Worm (Caenorhabditis elegans) whole organism, mixed stage, embryonic: ENCODE results near the gene gst-3.

Source experiments
- M03D4.4 ChIP-seq: sonication (generic microtip); optimal IDR thresholded peaks from 2 replicates; lab custom pipeline; 2017; ENCODE audit warnings: mild to moderate bottlenecking, missing genetic modification characterization, missing compliant biosample characterization
- blmp-1 ChIP-seq: fragments of 150-350 bp; optimal IDR thresholded peaks from 2 replicates; lab custom pipeline; 2014; ENCODE audit warnings: missing biosample characterization, missing genetic modification characterization
- ceh-43 ChIP-seq: fragments of 200-800 bp; sonication (Bioruptor generic); optimal IDR thresholded peaks from 2 replicates; lab custom pipeline; 2018; ENCODE audit warnings: mild to moderate bottlenecking, missing genetic modification characterization, moderate library complexity, missing compliant biosample characterization
- ceh-83 ChIP-seq: fragments of 200-800 bp; sonication (Bioruptor generic); optimal IDR thresholded peaks from 2 replicates; lab custom pipeline; 2018; ENCODE audit warnings: mild to moderate bottlenecking, missing genetic modification characterization, missing compliant biosample characterization
- ces-1 ChIP-seq: fragments of 150-350 bp; optimal IDR thresholded peaks from 2 replicates; lab custom pipeline; 2014; ENCODE audit warnings: missing biosample characterization, missing genetic modification reagents, missing genetic modification characterization
- cnd-1 ChIP-seq: fragments of 200-800 bp; sonication (Bioruptor generic); optimal IDR thresholded peaks from 2 replicates; lab custom pipeline; 2018; ENCODE audit warnings: mild to moderate bottlenecking, missing genetic modification characterization, missing compliant biosample characterization
- drap-1 ChIP-seq: fragments of 200-800 bp; sonication (Bioruptor generic); optimal IDR thresholded peaks from 3 replicates; lab custom pipeline; 2018; ENCODE audit warnings: mild to moderate bottlenecking, missing genetic modification characterization, missing compliant biosample characterization
- elt-1 ChIP-seq: sonication (generic microtip); optimal IDR thresholded peaks from 2 replicates; lab custom pipeline; 2017; ENCODE audit warnings: missing genetic modification characterization, mild to moderate bottlenecking, missing compliant biosample characterization, antibody characterized with exemption, moderate library complexity, borderline replicate concordance; ENCODE audit not compliant: insufficient read depth
- elt-3 ChIP-seq: fragments of 150-350 bp; optimal IDR thresholded peaks from 2 replicates; lab custom pipeline; 2014; ENCODE audit warnings: missing biosample characterization, missing genetic modification characterization
- flh-1 ChIP-seq: fragments of 200-800 bp; sonication (Bioruptor generic); optimal IDR thresholded peaks from 2 replicates; lab custom pipeline; 2018; ENCODE audit warnings: mild to moderate bottlenecking, missing genetic modification characterization, moderate library complexity, missing compliant biosample characterization
- ham-2 ChIP-seq: fragments of 200-800 bp; sonication (Bioruptor generic); optimal IDR thresholded peaks from 2 replicates; lab custom pipeline; 2018; ENCODE audit warnings: mild to moderate bottlenecking, missing genetic modification characterization, missing compliant biosample characterization
- hlh-1 ChIP-seq: fragments of 150-350 bp; optimal IDR thresholded peaks from 2 replicates; lab custom pipeline; 2014; ENCODE audit warnings: missing biosample characterization, missing genetic modification reagents, missing genetic modification characterization
- lin-13 ChIP-seq: fragments of 150-350 bp; optimal IDR thresholded peaks from 2 replicates; lab custom pipeline; 2014; ENCODE audit warnings: missing biosample characterization, missing genetic modification characterization
- lsy-2 ChIP-seq: fragments of 150-350 bp; optimal IDR thresholded peaks from 2 replicates; lab custom pipeline; 2014; ENCODE audit warnings: missing biosample characterization, missing genetic modification characterization
- mab-5 ChIP-seq: fragments of 150-350 bp; optimal IDR thresholded peaks from 2 replicates; lab custom pipeline; 2014; ENCODE audit warnings: missing biosample characterization, missing genetic modification characterization
- mep-1 ChIP-seq: fragments of 150-350 bp; optimal IDR thresholded peaks from 2 replicates; lab custom pipeline; 2017; ENCODE audit warnings: missing biosample characterization, missing genetic modification reagents, missing genetic modification characterization, inconsistent platforms
- mls-2 ChIP-seq: sonication (generic microtip); optimal IDR thresholded peaks from 2 replicates; lab custom pipeline; 2016; ENCODE audit warnings: mild to moderate bottlenecking, missing genetic modification characterization, moderate library complexity, missing compliant biosample characterization
- nhr-2 ChIP-seq: fragments of 150-350 bp; optimal IDR thresholded peaks from 2 replicates; lab custom pipeline; 2014; ENCODE audit warnings: missing biosample characterization, missing genetic modification characterization
- nhr-237 ChIP-seq: fragments of 150-350 bp; optimal IDR thresholded peaks from 2 replicates; lab custom pipeline; 2014; ENCODE audit warnings: missing biosample characterization, missing genetic modification characterization
- nhr-28 ChIP-seq: fragments of 150-350 bp; optimal IDR thresholded peaks from 2 replicates; lab custom pipeline; 2014; ENCODE audit warnings: missing biosample characterization, missing genetic modification characterization
- pha-4 ChIP-seq: fragments of 150-350 bp; optimal IDR thresholded peaks from 2 replicates; lab custom pipeline; 2018; ENCODE audit warnings: missing biosample characterization, missing genetic modification reagents, missing genetic modification characterization
- sem-2 ChIP-seq: fragments of 200-800 bp; sonication (Bioruptor generic); optimal IDR thresholded peaks from 2 replicates; lab custom pipeline; 2018; ENCODE audit warnings: mild to moderate bottlenecking, missing genetic modification characterization, missing compliant biosample characterization
- sptf-1 ChIP-seq: sonication (generic microtip); optimal IDR thresholded peaks from 2 replicates; lab custom pipeline; 2017; ENCODE audit warnings: mild to moderate bottlenecking, missing genetic modification characterization, moderate library complexity, missing compliant biosample characterization
- tbx-8 ChIP-seq: fragments of 200-800 bp; sonication (Bioruptor generic); optimal IDR thresholded peaks from 2 replicates; lab custom pipeline; 2018; ENCODE audit warnings: mild to moderate bottlenecking, missing genetic modification characterization, moderate library complexity, missing compliant biosample characterization
- unc-120 ChIP-seq: sonication (generic microtip); optimal IDR thresholded peaks from 2 replicates; lab custom pipeline; 2017; ENCODE audit warnings: missing genetic modification characterization, missing compliant biosample characterization; ENCODE audit not compliant: poor library complexity, severe bottlenecking
- unc-62 ChIP-seq: fragments of 150-350 bp; optimal IDR thresholded peaks from 2 replicates; lab custom pipeline; 2014; ENCODE audit warnings: missing biosample characterization, missing genetic modification reagents, missing genetic modification characterization
- zip-8 ChIP-seq: fragments of 150-350 bp; optimal IDR thresholded peaks from 2 replicates; lab custom pipeline; 2014; ENCODE audit warnings: missing biosample characterization, missing genetic modification characterization
- ztf-11 ChIP-seq: fragments of 150-350 bp; optimal IDR thresholded peaks from 2 replicates; lab custom pipeline; 2014; ENCODE audit warnings: missing biosample characterization, missing genetic modification characterization

Gene gst-3

DNA sequence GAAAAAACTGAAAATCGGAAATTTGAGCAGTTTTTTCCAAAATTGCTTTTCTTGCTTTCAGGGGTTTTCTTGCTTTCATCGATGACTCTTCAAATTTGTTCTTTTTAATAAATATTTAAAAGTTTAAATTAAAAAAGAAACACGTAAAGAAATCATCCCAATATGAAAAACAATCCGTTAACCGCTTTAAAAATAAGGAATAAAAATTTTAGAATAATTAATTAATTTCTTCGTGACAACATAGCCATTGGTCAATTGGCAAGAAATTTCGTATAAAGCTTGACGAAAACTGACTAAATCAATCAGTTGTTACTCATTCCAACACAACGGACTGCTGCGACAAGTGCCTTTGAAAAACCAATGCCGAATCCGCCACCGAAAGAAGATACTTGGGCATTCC is 27.5 kb downstream of the gst-3 start, which contains the start of gene nsph-3.2:
Gene nsph-3.2, plus strand, starts transcription at position 301 of the 400 bp plus-strand sequence.
- TF ChIP-seq mls-2 (tag; lab: Kevin White, UChicago) (no peak), ztf-11 (tag; lab: Kevin White, UChicago) (no peak), flh-1 (GFP tag; lab: Kevin White, UChicago) (no peak)

DNA sequence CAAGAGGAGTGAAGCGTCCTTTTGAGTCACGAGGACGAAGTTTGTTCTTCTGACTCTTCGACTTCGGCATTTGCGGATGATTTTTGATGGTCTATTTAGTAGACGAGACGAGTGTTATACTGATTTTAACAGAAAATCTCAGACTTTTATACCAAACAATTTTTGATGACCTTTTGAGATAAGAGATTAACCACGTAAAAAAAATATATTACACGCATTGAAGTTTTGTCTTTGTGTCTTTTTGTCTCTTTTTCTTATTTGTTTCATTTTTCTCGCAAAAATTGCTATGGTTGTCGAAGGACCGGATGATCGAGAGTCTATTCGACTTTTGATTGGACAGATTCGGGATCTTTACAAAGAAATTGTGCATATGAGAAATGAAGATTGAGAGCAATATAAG is 28.6 kb downstream of the gst-3 start, which contains the start of gene spch-1:
Gene spch-1, minus strand, starts transcription at position 101 of the 400 bp plus-strand sequence.
- TF ChIP-seq M03D4.4 (tag; lab: Kevin White, UChicago) (no peak), ceh-83 (GFP tag; lab: Kevin White, UChicago) (no peak), sem-2 (GFP tag; lab: Kevin White, UChicago) (no peak), ces-1 (GFP tag; lab: Kevin White, UChicago) (no peak), unc-120 (tag; lab: Kevin White, UChicago) (no peak), hlh-1 (tag; lab: Kevin White, UChicago) (no peak), lin-13 (no peak), lsy-2 (tag; lab: Kevin White, UChicago) (no peak), flh-1 (GFP tag; lab: Kevin White, UChicago) (no peak), blmp-1 (tag; lab: Kevin White, UChicago) (no peak), unc-62 (GFP tag; lab: Kevin White, UChicago) (no peak), elt-3 (tag; lab: Kevin White, UChicago) (no peak)

DNA sequence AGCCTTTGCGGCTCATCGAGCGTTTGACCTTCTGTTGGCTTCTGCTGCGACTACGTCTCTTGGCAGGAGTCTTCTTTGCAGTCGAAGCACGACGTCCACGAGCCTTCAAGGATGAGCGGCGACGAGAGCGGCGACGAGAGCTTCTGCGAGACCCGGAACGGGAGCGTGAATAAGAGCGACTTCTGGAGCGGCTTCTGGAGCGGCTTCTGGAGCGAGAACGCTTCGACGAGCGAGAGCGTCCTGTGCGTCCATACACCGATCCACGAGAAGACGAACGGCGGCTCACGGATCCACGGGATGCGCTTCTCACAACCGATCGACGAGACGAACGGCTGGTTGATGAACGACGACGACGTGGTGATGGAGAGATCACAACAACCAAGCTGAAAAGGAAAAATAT is 29.2 kb downstream of the gst-3 start:
- no peak for TF ChIP-seq ztf-11 (tag; lab: Kevin White, UChicago)
- no peak for TF ChIP-seq elt-1 (tag; lab: Kevin White, UChicago)
- TF ChIP-seq elt-3 (tag; lab: Kevin White, UChicago): no peak
- TF ChIP-seq sptf-1 (tag; lab: Kevin White, UChicago): no peak
- no peak for TF ChIP-seq pha-4 (tag; lab: Kevin White, UChicago)
- no peak for TF ChIP-seq ceh-43 (GFP tag; lab: Kevin White, UChicago)
- TF ChIP-seq cnd-1 (tag; lab: Kevin White, UChicago): no peak
- TF ChIP-seq mep-1 (tag; lab: Kevin White, UChicago): no peak
- TF ChIP-seq, all 35 proteins: peak for 0

DNA sequence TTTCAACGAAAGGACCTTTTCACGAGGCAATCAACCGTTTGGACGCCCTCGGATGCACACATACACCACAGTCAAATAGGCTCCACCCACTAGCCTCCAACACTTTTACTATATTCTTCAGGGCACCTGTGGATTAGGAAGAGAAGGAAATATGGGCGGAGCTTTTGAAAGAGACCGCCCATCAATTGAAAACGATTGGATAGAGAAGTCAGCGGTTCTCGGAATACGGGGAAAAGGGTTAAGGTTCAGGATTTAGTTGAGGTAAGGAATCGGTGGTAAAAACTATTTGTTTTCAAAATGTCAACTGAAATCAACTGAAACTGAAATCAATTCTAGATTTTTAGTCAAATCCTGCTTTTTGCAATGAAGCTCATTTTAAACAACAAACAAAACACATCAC is 29.6 kb downstream of the gst-3 start, which contains the start of gene egl-38:
Gene egl-38, minus strand, starts transcription at position 101 of the 400 bp plus-strand sequence.
- TF ChIP-seq nhr-28 (tag; lab: Kevin White, UChicago): no peak
- no peak for TF ChIP-seq flh-1 (GFP tag; lab: Kevin White, UChicago)
- no peak for TF ChIP-seq ham-2 (GFP tag; lab: Kevin White, UChicago)
- no peak for TF ChIP-seq tbx-8 (GFP tag; lab: Kevin White, UChicago)
- TF ChIP-seq, all 35 proteins: peak for 0

DNA sequence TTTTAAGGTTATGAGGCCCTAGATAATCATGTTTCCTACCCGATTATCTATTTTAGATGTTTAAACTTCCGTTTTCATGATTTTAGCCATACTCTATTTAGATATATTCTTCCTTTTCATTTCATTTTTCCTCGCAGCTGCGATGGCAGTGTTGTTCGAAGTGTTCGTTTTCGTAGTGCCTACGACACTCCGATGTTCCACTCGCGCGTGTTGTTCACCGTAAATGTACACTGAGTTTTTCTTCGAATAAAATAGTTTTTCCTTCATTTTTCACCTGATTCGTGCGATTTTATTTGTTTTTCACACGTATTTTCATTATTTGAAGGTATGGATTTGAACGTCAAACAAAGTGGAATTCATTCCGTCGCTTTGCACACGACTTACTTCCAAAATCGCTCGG is 43.2 kb downstream of the gst-3 start, which contains the start of gene dis-3:
Gene dis-3, plus strand, starts transcription at position 322 of the 400 bp plus-strand sequence.
- TF ChIP-seq pha-4 (tag; lab: Kevin White, UChicago) (peak; percentile 1), mab-5 (tag; lab: Kevin White, UChicago) (no peak), drap-1 (no peak)

DNA sequence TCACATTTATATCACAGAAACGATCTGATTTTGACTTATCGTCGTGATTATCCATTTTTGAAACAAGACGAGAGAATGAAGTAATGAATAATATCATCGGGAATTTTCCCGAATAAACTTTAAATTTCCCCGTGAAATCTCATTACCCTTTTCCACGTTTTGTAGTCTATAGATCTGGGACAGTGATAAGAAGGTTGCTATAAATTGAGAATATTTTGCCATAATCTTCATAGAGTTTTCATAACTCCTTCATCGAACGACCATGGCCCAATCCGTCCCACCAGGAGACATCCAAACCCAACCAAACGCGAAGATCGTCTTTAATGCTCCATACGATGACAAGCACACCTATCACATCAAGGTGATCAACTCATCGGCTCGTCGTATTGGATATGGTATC is 44.9 kb downstream of the gst-3 start, which contains the start of the genes C04G2.5 and msp-36:
Gene C04G2.5, minus strand, starts transcription at position 101 of the 400 bp plus-strand sequence.
Gene msp-36, plus strand, starts transcription at position 263 of the 400 bp plus-strand sequence.
- TF ChIP-seq zip-8 (tag; lab: Kevin White, UChicago): no peak
- no peak for TF ChIP-seq hlh-1 (tag; lab: Kevin White, UChicago)
- TF ChIP-seq tbx-8 (GFP tag; lab: Kevin White, UChicago): no peak
- TF ChIP-seq cnd-1 (tag; lab: Kevin White, UChicago): no peak
- TF ChIP-seq lsy-2 (tag; lab: Kevin White, UChicago): no peak
- no peak for TF ChIP-seq blmp-1 (tag; lab: Kevin White, UChicago)
- no peak for TF ChIP-seq ztf-11 (tag; lab: Kevin White, UChicago)
- TF ChIP-seq sem-2 (GFP tag; lab: Kevin White, UChicago): no peak
- TF ChIP-seq ces-1 (GFP tag; lab: Kevin White, UChicago): no peak
- TF ChIP-seq nhr-2 (tag; lab: Kevin White, UChicago): no peak
- TF ChIP-seq lin-13: no peak
- TF ChIP-seq nhr-237 (tag; lab: Kevin White, UChicago): no peak
- TF ChIP-seq elt-1 (tag; lab: Kevin White, UChicago): no peak
- TF ChIP-seq, all 35 proteins: peak for 0
